Worm (Caenorhabditis elegans) whole organism, L4 larva: ENCODE results near the gene Y73B6BL.14.
A peak's percentile ranks its signal among the peaks of the same experiment; 100 is the strongest.

Experiments used
- T26A8.4 ChIP-seq: fragments of 200-800 bp; sonication (Bioruptor generic); IDR thresholded peaks from 2 replicates; pipeline ENCODE4 v1.3.6; 2022; ENCODE audit warnings: missing genetic modification characterization, missing compliant biosample characterization
- Y48G9A.11 ChIP-seq: fragments of 200-800 bp; sonication (Bioruptor generic); IDR thresholded peaks from 2 replicates; pipeline ENCODE4 v1.3.6; 2022; ENCODE audit warnings: missing genetic modification reagents, missing genetic modification characterization, missing compliant biosample characterization
- Y75B8A.6 ChIP-seq: fragments of 200-800 bp; sonication (Bioruptor generic); IDR thresholded peaks from 2 replicates; pipeline ENCODE4 v1.3.6; 2022; ENCODE audit warnings: missing genetic modification reagents, missing genetic modification characterization, missing compliant biosample characterization
- ZK337.2 ChIP-seq: fragments of 200-800 bp; sonication (Bioruptor generic); IDR thresholded peaks from 2 replicates; pipeline ENCODE4 v1.3.6; 2022; ENCODE audit warnings: missing genetic modification reagents, missing genetic modification characterization, missing compliant biosample characterization
- ZK546.5 ChIP-seq, 2 experiments: sonication (generic microtip); optimal IDR thresholded peaks; 2 replicates each; lab custom pipeline; 2017; ENCODE audit warnings: missing biosample characterization in 2 of 2, missing genetic modification characterization in 2 of 2
- arid-1 ChIP-seq: fragments of 200-800 bp; sonication (Bioruptor generic); conservative IDR thresholded peaks from 2 replicates; pipeline ENCODE4 v1.3.6; 2022; ENCODE audit warnings: missing genetic modification reagents, missing genetic modification characterization, missing compliant biosample characterization
- ceh-20 ChIP-seq: fragments of 200-800 bp; sonication (Bioruptor generic); IDR thresholded peaks from 2 replicates; pipeline ENCODE4 v1.3.6; 2022; ENCODE audit warnings: missing genetic modification reagents, missing genetic modification characterization, missing compliant biosample characterization
- ceh-28 ChIP-seq: fragments of 150-350 bp; optimal IDR thresholded peaks from 2 replicates; lab custom pipeline; 2014; ENCODE audit warnings: missing biosample characterization, missing genetic modification reagents, missing genetic modification characterization
- ceh-44 ChIP-seq: fragments of 200-800 bp; sonication (Bioruptor generic); IDR thresholded peaks from 2 replicates; pipeline ENCODE4 v1.3.6; 2022; ENCODE audit warnings: missing genetic modification reagents, missing genetic modification characterization, missing compliant biosample characterization
- ceh-62 ChIP-seq: sonication (generic microtip); optimal IDR thresholded peaks from 2 replicates; lab custom pipeline; 2017; ENCODE audit warnings: missing biosample characterization, missing genetic modification characterization
- ces-1 ChIP-seq: fragments of 150-350 bp; sonication (generic microtip); optimal IDR thresholded peaks from 4 replicates; lab custom pipeline; 2014; ENCODE audit warnings: missing biosample characterization, missing genetic modification reagents, missing genetic modification characterization
- cey-2 ChIP-seq: sonication (generic microtip); optimal IDR thresholded peaks from 3 replicates; lab custom pipeline; 2017; ENCODE audit warnings: missing genetic modification characterization, mild to moderate bottlenecking, missing compliant biosample characterization, antibody characterized with exemption, borderline replicate concordance; ENCODE audit not compliant: insufficient read depth
- daf-16 ChIP-seq, 3 experiments: sonication (generic microtip); optimal IDR thresholded peaks; 2 replicates each; lab custom pipeline; 2016 to 2017; ENCODE audit warnings: missing genetic modification characterization in 3 of 3, missing genetic modification reagents in 3 of 3, mild to moderate bottlenecking in 2 of 3, missing compliant biosample characterization in 2 of 3, missing biosample characterization in 1 of 3, moderate library complexity in 1 of 3
- dmd-6 ChIP-seq: fragments of 200-800 bp; sonication (Bioruptor generic); IDR thresholded peaks from 2 replicates; pipeline ENCODE4 v1.3.6; 2022; ENCODE audit warnings: missing genetic modification reagents, missing genetic modification characterization, missing compliant biosample characterization
- dmd-8 ChIP-seq: fragments of 200-800 bp; sonication (Bioruptor generic); IDR thresholded peaks from 2 replicates; pipeline ENCODE4 v1.3.6; 2022; ENCODE audit warnings: missing genetic modification characterization, missing compliant biosample characterization
- duxl-1 ChIP-seq: sonication (generic microtip); optimal IDR thresholded peaks from 2 replicates; lab custom pipeline; 2016; ENCODE audit warnings: mild to moderate bottlenecking, missing genetic modification characterization, moderate library complexity, missing compliant biosample characterization; ENCODE audit not compliant: poor library complexity
- fkh-10 ChIP-seq: fragments of 150-350 bp; optimal IDR thresholded peaks from 2 replicates; lab custom pipeline; 2014; ENCODE audit warnings: missing biosample characterization, missing genetic modification reagents, missing genetic modification characterization
- hif-1 ChIP-seq, 2 experiments: sonication (generic microtip); optimal IDR thresholded peaks; 2 replicates each; lab custom pipeline; 2016 to 2017; ENCODE audit warnings: missing compliant biosample characterization in 2 of 2, missing genetic modification characterization in 2 of 2, missing genetic modification reagents in 2 of 2, missing genotype in 2 of 2, mild to moderate bottlenecking in 1 of 2
- hlh-30 ChIP-seq: sonication (generic microtip); optimal IDR thresholded peaks from 2 replicates; lab custom pipeline; 2017; ENCODE audit warnings: antibody characterized with exemption, mild to moderate bottlenecking, missing genetic modification characterization, missing compliant biosample characterization; ENCODE audit not compliant: insufficient read depth
- lin-1 ChIP-seq: fragments of 200-800 bp; sonication (Bioruptor generic); IDR thresholded peaks from 2 replicates; pipeline ENCODE4 v1.3.6; 2022; ENCODE audit warnings: missing genetic modification reagents, missing genetic modification characterization, missing compliant biosample characterization
- lin-15B ChIP-seq: fragments of 150-350 bp; sonication (generic microtip); optimal IDR thresholded peaks from 3 replicates; lab custom pipeline; 2014; ENCODE audit warnings: missing biosample characterization, missing genetic modification characterization
- lin-29 ChIP-seq: fragments of 200-800 bp; sonication (Bioruptor generic); IDR thresholded peaks from 2 replicates; pipeline ENCODE4 v1.3.6; 2022; ENCODE audit warnings: missing genetic modification reagents, missing genetic modification characterization, missing compliant biosample characterization
- lsy-2 ChIP-seq, 2 experiments: fragments of 150-350 bp in 1 of 2; sonication (generic microtip) in 1 of 2; optimal IDR thresholded peaks; 2 replicates each; lab custom pipeline; 2014 to 2017; ENCODE audit warnings: missing biosample characterization in 2 of 2, missing genetic modification characterization in 2 of 2
- madf-9 ChIP-seq: fragments of 200-800 bp; sonication (Bioruptor generic); conservative IDR thresholded peaks from 2 replicates; pipeline ENCODE4 v1.3.6; 2022; ENCODE audit warnings: missing genetic modification reagents, missing genetic modification characterization, missing compliant biosample characterization
- mdl-1 ChIP-seq, 2 experiments: fragments of 150-350 bp in 1 of 2; sonication (generic microtip) in 1 of 2; optimal IDR thresholded peaks; 2 replicates each; lab custom pipeline; 2014 to 2017; ENCODE audit warnings: missing biosample characterization in 2 of 2, missing genetic modification characterization in 2 of 2
- mep-1 ChIP-seq: fragments of 150-350 bp; sonication (generic microtip); optimal IDR thresholded peaks from 3 replicates; lab custom pipeline; 2014; ENCODE audit warnings: missing biosample characterization, missing genetic modification characterization
- mes-2 ChIP-seq: sonication (generic microtip); optimal IDR thresholded peaks from 2 replicates; lab custom pipeline; 2016; ENCODE audit warnings: missing genotype, mild to moderate bottlenecking, missing genetic modification characterization, missing compliant biosample characterization; ENCODE audit not compliant: poor library complexity, severe bottlenecking
- nhr-102 ChIP-seq: sonication (generic microtip); optimal IDR thresholded peaks from 2 replicates; lab custom pipeline; 2016; ENCODE audit warnings: mild to moderate bottlenecking, missing genetic modification characterization, moderate library complexity, missing compliant biosample characterization
- nhr-25 ChIP-seq: sonication (generic microtip); optimal IDR thresholded peaks from 2 replicates; lab custom pipeline; 2017; ENCODE audit warnings: missing genetic modification characterization, mild to moderate bottlenecking, missing compliant biosample characterization, antibody characterized with exemption, moderate library complexity, borderline replicate concordance; ENCODE audit not compliant: insufficient read depth
- nhr-28 ChIP-seq: fragments of 150-350 bp; optimal IDR thresholded peaks from 2 replicates; lab custom pipeline; 2014; ENCODE audit warnings: missing biosample characterization, missing genetic modification characterization
- nhr-6 ChIP-seq: fragments of 150-350 bp; optimal IDR thresholded peaks from 2 replicates; lab custom pipeline; 2014; ENCODE audit warnings: missing biosample characterization, missing genetic modification characterization
- pha-4 ChIP-seq, 2 experiments: fragments of 150-350 bp in 1 of 2; fragments of 200-800 bp in 1 of 2; sonication (Bioruptor generic) in 1 of 2; IDR thresholded peaks in 1 of 2; optimal IDR thresholded peaks in 1 of 2; 2 replicates each; pipeline versions ENCODE4 v1.3.6 to Lab custom; 2014 to 2022; ENCODE audit warnings: missing genetic modification characterization in 2 of 2, missing genetic modification reagents in 2 of 2, missing biosample characterization in 1 of 2, missing compliant biosample characterization in 1 of 2
- sdz-12 ChIP-seq: fragments of 200-800 bp; sonication (Bioruptor generic); optimal IDR thresholded peaks from 2 replicates; lab custom pipeline; 2018; ENCODE audit warnings: mild to moderate bottlenecking, missing genetic modification characterization, missing compliant biosample characterization
- skn-1 ChIP-seq: fragments of 150-350 bp; optimal IDR thresholded peaks from 2 replicates; lab custom pipeline; 2014; ENCODE audit warnings: missing biosample characterization, missing genetic modification characterization
- spr-3 ChIP-seq: fragments of 200-800 bp; sonication (Bioruptor generic); optimal IDR thresholded peaks from 2 replicates; lab custom pipeline; 2018; ENCODE audit warnings: mild to moderate bottlenecking, missing genetic modification characterization, missing compliant biosample characterization
- tag-97 ChIP-seq: fragments of 200-800 bp; sonication (Bioruptor generic); IDR thresholded peaks from 2 replicates; pipeline ENCODE4 v1.3.6; 2022; ENCODE audit warnings: missing genetic modification characterization, missing compliant biosample characterization
- tra-1 ChIP-seq: fragments of 200-800 bp; sonication (Bioruptor generic); IDR thresholded peaks from 2 replicates; pipeline ENCODE4 v1.3.6; 2022; ENCODE audit warnings: missing genetic modification reagents, missing genetic modification characterization, missing compliant biosample characterization
- zfp-2 ChIP-seq: sonication (generic microtip); optimal IDR thresholded peaks from 2 replicates; lab custom pipeline; 2016; ENCODE audit warnings: mild to moderate bottlenecking, missing genetic modification characterization, missing compliant biosample characterization
- zip-2 ChIP-seq: fragments of 150-350 bp; optimal IDR thresholded peaks from 2 replicates; lab custom pipeline; 2014; ENCODE audit warnings: missing biosample characterization, missing genetic modification characterization

Gene Y73B6BL.14

DNA sequence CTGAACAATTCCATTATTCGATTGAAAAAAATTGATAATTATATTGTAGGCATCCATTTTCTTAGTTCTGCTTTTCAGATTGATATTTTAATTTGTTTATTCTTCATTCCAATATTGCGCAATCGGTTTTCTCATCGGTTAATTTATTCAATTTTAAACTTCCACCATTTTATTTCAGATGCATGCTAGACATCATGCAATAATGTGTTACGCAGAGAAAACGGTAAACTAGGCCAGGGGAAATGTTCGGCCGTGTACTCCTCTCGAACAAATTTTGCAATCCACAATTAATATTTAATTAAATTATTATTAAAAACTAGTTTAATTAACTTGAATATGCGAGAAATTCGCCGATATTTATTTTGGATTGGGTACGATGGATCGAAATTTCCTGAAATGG is 21.1 kb downstream of the Y73B6BL.14 start, which contains the start of gene Y73B6BL.29 (continued):
- TF ChIP-seq nhr-25 (tag; lab: Kevin White, UChicago) (no peak), ceh-44 (GFP tag; lab: Robert Waterston, UW) (peak; percentile 93), nhr-102 (tag; lab: Kevin White, UChicago) (peak; percentile 85), cey-2 (tag; lab: Kevin White, UChicago) (no peak), Y48G9A.11 (GFP tag; lab: Robert Waterston, UW) (peak; percentile 85), hif-1 (tag; optimal IDR thresholded peaks at IDR 0.05; lab: Kevin White, UChicago) (peak in 1 of 2 experiments; percentile 96), madf-9 (GFP tag; lab: Robert Waterston, UW) (peak; percentile 86), tra-1 (peak; percentile 76; the same call in 1 of the 2 replicates), nhr-28 (tag; lab: Kevin White, UChicago) (peak; percentile 60), ZK337.2 (peak; percentile 91), spr-3 (GFP tag; lab: Kevin White, UChicago) (no peak), T26A8.4 (GFP tag; lab: Robert Waterston, UW) (peak; percentile 77), hlh-30 (tag; lab: Kevin White, UChicago) (peak; percentile 68), mdl-1 (tag; optimal IDR thresholded peaks at IDR 0.05; lab: Kevin White, UChicago) (peak in 1 of 2 experiments; percentile 44), duxl-1 (tag; lab: Kevin White, UChicago) (peak; percentile 94), lin-29 (GFP tag; lab: Robert Waterston, UW) (no peak), lin-1 (GFP tag; lab: Robert Waterston, UW) (peak; percentile 29; the same call in 1 of the 2 replicates), dmd-6 (peak; percentile 78), nhr-6 (peak; percentile 96), ceh-62 (tag; lab: Kevin White, UChicago) (no peak), skn-1 (tag; lab: Kevin White, UChicago) (no peak), tag-97 (GFP tag; lab: Robert Waterston, UW) (0 out of 2 replicates have a peak, but pooled peaks have one; percentile 62), lsy-2 (tag; optimal IDR thresholded peaks at IDR 0.05; lab: Kevin White, UChicago) (peak; percentile 68 to 96), mes-2 (tag; lab: Kevin White, UChicago) (peak; percentile 100), fkh-10 (GFP tag; lab: Kevin White, UChicago) (peak; percentile 71), mep-1 (tag; lab: Kevin White, UChicago) (peak; percentile 88), pha-4 (GFP tag; IDR thresholded peaks at IDR 0.05; lab: Robert Waterston, UW) (peak; percentile 78; the same call in 1 of the 2 replicates), pha-4 (tag; optimal IDR thresholded peaks at IDR 0.05; lab: Kevin White, UChicago) (peak; percentile 14), arid-1 (GFP tag; lab: Robert Waterston, UW) (peak; percentile 72), ceh-20 (GFP tag; lab: Robert Waterston, UW) (no peak), lin-15B (tag; lab: Kevin White, UChicago) (no peak), daf-16 (GFP tag; optimal IDR thresholded peaks at IDR 0.05; lab: Kevin White, UChicago) (peak; percentile 39 to 68), daf-16 (tag; optimal IDR thresholded peaks at IDR 0.05; lab: Kevin White, UChicago) (peak; percentile 45), dmd-8 (GFP tag; lab: Robert Waterston, UW) (no peak), ces-1 (GFP tag; lab: Kevin White, UChicago) (peak; percentile 15), zip-2 (peak; percentile 72), ceh-28 (tag; lab: Kevin White, UChicago) (no peak), Y75B8A.6 (GFP tag; lab: Robert Waterston, UW) (no peak), zfp-2 (peak; percentile 88), sdz-12 (GFP tag; lab: Kevin White, UChicago) (peak; percentile 90), ZK546.5 (tag; optimal IDR thresholded peaks at IDR 0.05; lab: Kevin White, UChicago) (peak; percentile 43 to 51)
